Worm (Caenorhabditis elegans) whole organism, mixed stage, embryonic: Measurements from ENCODE around the gene lgc-52.

ENCODE experiments used
- M03D4.4 ChIP-seq: sonication (generic microtip); optimal IDR thresholded peaks from 2 replicates; lab custom pipeline; 2017; ENCODE audit warnings: mild to moderate bottlenecking, missing genetic modification characterization, missing compliant biosample characterization
- elt-3 ChIP-seq: fragments of 150-350 bp; optimal IDR thresholded peaks from 2 replicates; lab custom pipeline; 2014; ENCODE audit warnings: missing biosample characterization, missing genetic modification characterization
- mab-5 ChIP-seq: fragments of 150-350 bp; optimal IDR thresholded peaks from 2 replicates; lab custom pipeline; 2014; ENCODE audit warnings: missing biosample characterization, missing genetic modification characterization
- sptf-1 ChIP-seq: sonication (generic microtip); optimal IDR thresholded peaks from 2 replicates; lab custom pipeline; 2017; ENCODE audit warnings: mild to moderate bottlenecking, missing genetic modification characterization, moderate library complexity, missing compliant biosample characterization
- unc-39 ChIP-seq: fragments of 150-350 bp; optimal IDR thresholded peaks from 2 replicates; lab custom pipeline; 2014; ENCODE audit warnings: missing biosample characterization, missing genetic modification characterization
- ztf-11 ChIP-seq: fragments of 150-350 bp; optimal IDR thresholded peaks from 2 replicates; lab custom pipeline; 2014; ENCODE audit warnings: missing biosample characterization, missing genetic modification characterization

- no peak for TF ChIP-seq mab-5 (tag; lab: Kevin White, UChicago)
- TF ChIP-seq sptf-1 (tag; lab: Kevin White, UChicago): no peak
- TF ChIP-seq unc-39 (tag; lab: Kevin White, UChicago): no peak
- TF ChIP-seq elt-3: no peak
- no peak for TF ChIP-seq ztf-11 (tag; lab: Kevin White, UChicago)
- no peak for TF ChIP-seq M03D4.4
These were observed 16.2 kb downstream of the lgc-52 start, which contains the start of gene srj-42 for ce11 chrIV:15252157-15252556.
